Fruit fly (Drosophila melanogaster) whole organism, embryonic: ENCODE measurements around the gene CG2006.
A peak's percentile ranks its signal among the peaks of the same experiment; 100 is the strongest.

Experiments used
- Asciz ChIP-seq: fragments of 200-800 bp; sonication (Bioruptor generic); optimal IDR thresholded peaks from 2 replicates; lab custom pipeline; 2017; ENCODE audit warnings: missing biosample characterization, mild to moderate bottlenecking, missing genetic modification characterization, missing genetic modification reagents
- B-H2 ChIP-seq: fragments of 200-800 bp; sonication (Bioruptor generic); optimal IDR thresholded peaks from 2 replicates; lab custom pipeline; 2018; ENCODE audit warnings: missing biosample characterization, mild to moderate bottlenecking, missing genetic modification characterization
- Blimp-1 ChIP-seq: fragments of 200-800 bp; sonication (Bioruptor generic); optimal IDR thresholded peaks from 3 replicates; lab custom pipeline; 2018; ENCODE audit warnings: missing biosample characterization, missing genetic modification characterization, mild to moderate bottlenecking, moderate library complexity, missing genetic modification reagents
- CG10366 ChIP-seq: fragments of 200-800 bp; sonication (Bioruptor generic); IDR thresholded peaks from 2 replicates; pipeline ENCODE4 v1.3.6; 2022; ENCODE audit warnings: missing biosample characterization, missing genetic modification characterization
- CG10979 ChIP-seq: fragments of 200-800 bp; sonication (Bioruptor generic); optimal IDR thresholded peaks from 2 replicates; lab custom pipeline; 2018; ENCODE audit warnings: missing biosample characterization, mild to moderate bottlenecking, missing genetic modification characterization, moderate library complexity
- CG11696 ChIP-seq: fragments of 200-800 bp; sonication (Bioruptor generic); IDR thresholded peaks from 2 replicates; pipeline ENCODE4 v1.3.6; 2022; ENCODE audit warnings: missing biosample characterization, missing genetic modification characterization
- CG12391 ChIP-seq: fragments of 200-800 bp; sonication (Bioruptor generic); optimal IDR thresholded peaks from 3 replicates; lab custom pipeline; 2018; ENCODE audit warnings: missing biosample characterization, mild to moderate bottlenecking, missing genetic modification characterization, moderate library complexity
- CG12942 ChIP-seq: fragments of 200-800 bp; sonication (Bioruptor generic); optimal IDR thresholded peaks from 3 replicates; lab custom pipeline; 2016; ENCODE audit warnings: missing biosample characterization, missing genetic modification characterization
- CG14014 ChIP-seq: fragments of 200-800 bp; sonication (Bioruptor generic); IDR thresholded peaks from 2 replicates; pipeline ENCODE4 v1.3.6; 2022; ENCODE audit warnings: missing biosample characterization, missing genetic modification characterization
- CG15479 ChIP-seq: fragments of 200-800 bp; sonication (Bioruptor generic); optimal IDR thresholded peaks from 3 replicates; lab custom pipeline; 2019; ENCODE audit warnings: missing biosample characterization, mild to moderate bottlenecking, missing genetic modification characterization, moderate library complexity
- CG16815 ChIP-seq: fragments of 200-800 bp; sonication (Bioruptor generic); optimal IDR thresholded peaks from 3 replicates; lab custom pipeline; 2017; ENCODE audit warnings: missing biosample characterization, mild to moderate bottlenecking, missing genetic modification characterization
- CG16863 ChIP-seq: fragments of 200-800 bp; sonication (Bioruptor generic); optimal IDR thresholded peaks from 3 replicates; lab custom pipeline; 2016; ENCODE audit warnings: missing biosample characterization, missing genetic modification characterization
- CG17612 ChIP-seq: fragments of 200-800 bp; sonication (Bioruptor generic); IDR thresholded peaks from 2 replicates; pipeline ENCODE4 v1.3.6; 2022; ENCODE audit warnings: missing biosample characterization, missing genetic modification characterization
- CG2712 ChIP-seq: fragments of 200-800 bp; optimal IDR thresholded peaks from 3 replicates; lab custom pipeline; 2019; ENCODE audit warnings: missing biosample characterization, mild to moderate bottlenecking, missing genetic modification characterization, moderate library complexity
- CG30403 ChIP-seq: fragments of 200-800 bp; sonication (Bioruptor generic); optimal IDR thresholded peaks from 3 replicates; lab custom pipeline; 2016; ENCODE audit warnings: missing biosample characterization, missing genetic modification characterization
- CG31365 ChIP-seq: fragments of 200-800 bp; sonication (Bioruptor generic); optimal IDR thresholded peaks from 2 replicates; lab custom pipeline; 2018; ENCODE audit warnings: missing biosample characterization, mild to moderate bottlenecking, missing genetic modification characterization
- CG31441 ChIP-seq: fragments of 200-800 bp; sonication (Bioruptor generic); IDR thresholded peaks from 2 replicates; pipeline ENCODE4 v1.3.6; 2022; ENCODE audit warnings: missing biosample characterization, missing genetic modification characterization
- CG32767 ChIP-seq: fragments of 200-800 bp; sonication (Bioruptor generic); IDR thresholded peaks from 2 replicates; pipeline ENCODE4 v1.3.6; 2022; ENCODE audit warnings: missing biosample characterization, missing genetic modification characterization
- CG4404 ChIP-seq: fragments of 200-800 bp; sonication (Bioruptor generic); IDR thresholded peaks from 2 replicates; pipeline ENCODE4 v1.3.6; 2022; ENCODE audit warnings: missing biosample characterization, missing genetic modification characterization
- CG7839 ChIP-seq: fragments of 200-800 bp; sonication (Bioruptor generic); optimal IDR thresholded peaks from 3 replicates; lab custom pipeline; 2018; ENCODE audit warnings: missing biosample characterization, mild to moderate bottlenecking, missing genetic modification characterization, moderate library complexity
- CG9437 ChIP-seq: fragments of 200-800 bp; sonication (Bioruptor generic); optimal IDR thresholded peaks from 2 replicates; lab custom pipeline; 2018; ENCODE audit warnings: missing biosample characterization, mild to moderate bottlenecking, missing genetic modification characterization
- CG9817 ChIP-seq: fragments of 200-800 bp; sonication (Bioruptor generic); optimal IDR thresholded peaks from 2 replicates; lab custom pipeline; 2018; ENCODE audit warnings: missing biosample characterization, mild to moderate bottlenecking, missing genetic modification characterization, moderate library complexity
- D19A ChIP-seq: fragments of 200-800 bp; optimal IDR thresholded peaks from 3 replicates; lab custom pipeline; 2019; ENCODE audit warnings: missing biosample characterization, mild to moderate bottlenecking, missing genetic modification characterization, moderate library complexity
- Lim3 ChIP-seq: fragments of 200-800 bp; sonication (Bioruptor generic); IDR thresholded peaks from 2 replicates; pipeline ENCODE4 v1.3.6; 2022; ENCODE audit warnings: missing biosample characterization, missing genetic modification characterization
- MBD-R2 ChIP-seq: fragments of 200-800 bp; sonication (Bioruptor generic); IDR thresholded peaks from 2 replicates; pipeline ENCODE4 v1.3.6; 2022; ENCODE audit warnings: missing biosample characterization, missing genetic modification characterization
- PHDP ChIP-seq: fragments of 200-800 bp; sonication (Bioruptor generic); optimal IDR thresholded peaks from 3 replicates; lab custom pipeline; 2018; ENCODE audit warnings: missing biosample characterization, mild to moderate bottlenecking, missing genetic modification characterization, moderate library complexity
- Pdp1 ChIP-seq, 2 experiments: fragments of 200-800 bp; sonication (Bioruptor generic); optimal IDR thresholded peaks; 3 replicates each; lab custom pipeline; 2016; ENCODE audit warnings: missing biosample characterization in 2 of 2, missing genetic modification characterization in 2 of 2, mild to moderate bottlenecking in 1 of 2, moderate library complexity in 1 of 2
- Ravus ChIP-seq: fragments of 200-800 bp; sonication (Bioruptor generic); IDR thresholded peaks from 2 replicates; pipeline ENCODE4 v1.3.6; 2022; ENCODE audit warnings: missing biosample characterization, missing genetic modification characterization
- Tbp ChIP-seq: fragments of >200 bp; optimal IDR thresholded peaks from 2 replicates; lab custom pipeline; 2018; ENCODE audit warnings: missing biosample characterization, missing genetic modification characterization
- cg ChIP-seq: fragments of 200-800 bp; sonication (Bioruptor generic); optimal IDR thresholded peaks from 3 replicates; lab custom pipeline; 2019; ENCODE audit warnings: missing biosample characterization, mild to moderate bottlenecking, missing genetic modification characterization, moderate library complexity
- corto ChIP-seq: fragments of 200-800 bp; sonication (Bioruptor generic); optimal IDR thresholded peaks from 2 replicates; lab custom pipeline; 2016; ENCODE audit warnings: missing biosample characterization, mild to moderate bottlenecking, missing genetic modification characterization, moderate library complexity
- crc ChIP-seq: fragments of 200-800 bp; sonication (Bioruptor generic); optimal IDR thresholded peaks from 2 replicates; lab custom pipeline; 2016; ENCODE audit warnings: missing biosample characterization, missing genetic modification characterization
- dimm ChIP-seq: fragments of 200-800 bp; sonication (Bioruptor generic); IDR thresholded peaks from 2 replicates; pipeline ENCODE4 v1.3.6; 2022; ENCODE audit warnings: missing biosample characterization, missing genetic modification characterization
- fd3F ChIP-seq: fragments of 200-800 bp; sonication (Bioruptor generic); optimal IDR thresholded peaks from 2 replicates; lab custom pipeline; 2018; ENCODE audit warnings: missing biosample characterization, mild to moderate bottlenecking, missing genetic modification characterization, moderate library complexity
- fd96Cb ChIP-seq: fragments of 200-800 bp; sonication (Bioruptor generic); optimal IDR thresholded peaks from 2 replicates; lab custom pipeline; 2018; ENCODE audit warnings: missing biosample characterization, mild to moderate bottlenecking, missing genetic modification characterization, moderate library complexity
- hth ChIP-seq: fragments of >200 bp; optimal IDR thresholded peaks from 2 replicates; lab custom pipeline; 2017; ENCODE audit warnings: inconsistent platforms
- knrl ChIP-seq: fragments of 200-800 bp; sonication (Bioruptor generic); IDR thresholded peaks from 3 replicates; pipeline ENCODE4 v1.3.6; 2022; ENCODE audit warnings: missing biosample characterization, missing genetic modification characterization; ENCODE audit not compliant: partially characterized antibody
- lilli ChIP-seq: fragments of 200-800 bp; sonication (Bioruptor generic); optimal IDR thresholded peaks from 3 replicates; lab custom pipeline; 2016; ENCODE audit warnings: missing biosample characterization, missing genetic modification characterization
- nau ChIP-seq: fragments of 200-800 bp; sonication (Bioruptor generic); optimal IDR thresholded peaks from 3 replicates; lab custom pipeline; 2017; ENCODE audit warnings: missing biosample characterization, mild to moderate bottlenecking, missing genetic modification characterization, missing genetic modification reagents
- phol ChIP-seq: fragments of 200-800 bp; sonication (Bioruptor generic); optimal IDR thresholded peaks from 3 replicates; lab custom pipeline; 2018; ENCODE audit warnings: missing biosample characterization, mild to moderate bottlenecking, missing genetic modification characterization, moderate library complexity
- row ChIP-seq: fragments of 200-800 bp; sonication (Bioruptor generic); IDR thresholded peaks from 3 replicates; pipeline ENCODE4 v1.3.6; 2022; ENCODE audit warnings: missing biosample characterization, missing genetic modification characterization
- sc ChIP-seq, 3 experiments: fragments of >200 bp in 2 of 3; fragments of 200-800 bp in 1 of 3; sonication (Bioruptor generic) in 1 of 3; optimal IDR thresholded peaks; 2 replicates in 2 of 3; 3 replicates in 1 of 3; lab custom pipeline; 2017; ENCODE audit warnings: mild to moderate bottlenecking in 1 of 3, missing biosample characterization in 1 of 3, missing genetic modification characterization in 1 of 3, missing genetic modification reagents in 1 of 3
- sd ChIP-seq: fragments of 200-800 bp; sonication (Bioruptor generic); optimal IDR thresholded peaks from 3 replicates; lab custom pipeline; 2018; ENCODE audit warnings: missing biosample characterization, mild to moderate bottlenecking, missing genetic modification characterization, moderate library complexity
- sens-2 ChIP-seq: fragments of 200-800 bp; sonication (Bioruptor generic); IDR thresholded peaks from 2 replicates; pipeline ENCODE4 v1.3.6; 2022; ENCODE audit warnings: missing biosample characterization, missing genetic modification characterization
- shn ChIP-seq: fragments of 200-800 bp; sonication (Bioruptor generic); optimal IDR thresholded peaks from 3 replicates; lab custom pipeline; 2016; ENCODE audit warnings: missing biosample characterization, missing genetic modification characterization
- tna ChIP-seq: fragments of 200-800 bp; sonication (Bioruptor generic); IDR thresholded peaks from 2 replicates; pipeline ENCODE4 v1.3.6; 2022; ENCODE audit warnings: missing biosample characterization, missing genetic modification characterization; ENCODE audit not compliant: partially characterized antibody
- trem ChIP-seq: fragments of 200-800 bp; optimal IDR thresholded peaks from 3 replicates; lab custom pipeline; 2019; ENCODE audit warnings: missing biosample characterization, mild to moderate bottlenecking, missing genetic modification characterization, moderate library complexity
- wek ChIP-seq: fragments of 200-800 bp; sonication (Bioruptor generic); optimal IDR thresholded peaks from 3 replicates; lab custom pipeline; 2018; ENCODE audit warnings: missing biosample characterization, mild to moderate bottlenecking, missing genetic modification characterization, moderate library complexity
- yki ChIP-seq: fragments of >200 bp; optimal IDR thresholded peaks from 3 replicates; lab custom pipeline; 2018

The CG2006 gene

dm6 chr3R:29523978-29524775 lies 34.9 kb downstream of the CG2006 start (continued):
- peak; percentile 39 for TF ChIP-seq sd (tag; lab: Kevin White, UChicago)
- no peak for TF ChIP-seq Tbp
- TF ChIP-seq CG10979 (tag; lab: Kevin White, UChicago): peak; percentile 56
- peak; percentile 38 for TF ChIP-seq cg (GFP tag; lab: Kevin White, UChicago)
- TF ChIP-seq CG17612: no peak
- peak; percentile 41; the same call in 2 of the 3 replicates for TF ChIP-seq row (GFP tag; lab: Robert Waterston, UW)
- TF ChIP-seq CG9437 (GFP tag; lab: Kevin White, UChicago): no peak
- no peak for TF ChIP-seq nau (GFP tag; lab: Kevin White, UChicago)
- no peak for TF ChIP-seq hth
- no peak for TF ChIP-seq B-H2 (GFP tag; lab: Kevin White, UChicago)
- TF ChIP-seq CG11696 (GFP tag; lab: Robert Waterston, UW): no peak
- no peak for TF ChIP-seq CG16815 (GFP tag; lab: Kevin White, UChicago)
- TF ChIP-seq fd3F (GFP tag; lab: Kevin White, UChicago): no peak
- no peak for TF ChIP-seq CG31365 (tag; lab: Kevin White, UChicago)
- TF ChIP-seq CG31441: peak; percentile 41; the same call in 1 of the 2 replicates
- TF ChIP-seq CG10366: no peak
- TF ChIP-seq Asciz: no peak
- TF ChIP-seq Ravus: no peak
- no peak for TF ChIP-seq Pdp1 (GFP tag; optimal IDR thresholded peaks at IDR 0.05; lab: Kevin White, UChicago)
- TF ChIP-seq Blimp-1 (GFP tag; lab: Kevin White, UChicago): peak; percentile 12
- no peak for TF ChIP-seq CG4404 (GFP tag; lab: Robert Waterston, UW)
- TF ChIP-seq knrl (GFP tag; lab: Robert Waterston, UW): no peak
- TF ChIP-seq shn (GFP tag; lab: Kevin White, UChicago): no peak
- TF ChIP-seq sc (optimal IDR thresholded peaks at IDR 0.05; lab: Kevin White, UChicago): no peak
- no peak for TF ChIP-seq sc (GFP tag; optimal IDR thresholded peaks at IDR 0.05; lab: Kevin White, UChicago)
- TF ChIP-seq D19A (tag; lab: Kevin White, UChicago): peak; percentile 95
- no peak for TF ChIP-seq MBD-R2 (GFP tag; lab: Robert Waterston, UW)
- no peak for TF ChIP-seq lilli (GFP tag; lab: Kevin White, UChicago)
- TF ChIP-seq yki (lab: Kevin White, UChicago): no peak
- no peak for TF ChIP-seq corto
- peak; percentile 43 for TF ChIP-seq phol (tag; lab: Kevin White, UChicago)
- no peak for TF ChIP-seq CG14014 (GFP tag; lab: Robert Waterston, UW)
- TF ChIP-seq CG12942 (GFP tag; lab: Kevin White, UChicago): no peak
- TF ChIP-seq wek (GFP tag; lab: Kevin White, UChicago): no peak
- no peak for TF ChIP-seq trem (tag; lab: Kevin White, UChicago)
- TF ChIP-seq Lim3: no peak
- no peak for TF ChIP-seq tna
- no peak for TF ChIP-seq PHDP (tag; lab: Kevin White, UChicago)
- no peak for TF ChIP-seq dimm
- no peak for TF ChIP-seq CG7839
- TF ChIP-seq CG2712 (tag; lab: Kevin White, UChicago): peak; percentile 39
- no peak for TF ChIP-seq sens-2 (GFP tag; lab: Robert Waterston, UW)
- TF ChIP-seq CG32767 (GFP tag; lab: Robert Waterston, UW): no peak
- no peak for TF ChIP-seq CG16863 (GFP tag; lab: Kevin White, UChicago)
- TF ChIP-seq CG30403 (GFP tag; lab: Kevin White, UChicago): peak; percentile 33
- TF ChIP-seq CG15479 (GFP tag; lab: Kevin White, UChicago): no peak
- TF ChIP-seq CG9817 (tag; lab: Kevin White, UChicago): no peak
- peak; percentile 16 for TF ChIP-seq fd96Cb (tag; lab: Kevin White, UChicago)
- TF ChIP-seq crc (GFP tag; lab: Kevin White, UChicago): no peak
- peak; percentile 8 for TF ChIP-seq CG12391 (tag; lab: Kevin White, UChicago)
